Fruit fly (Drosophila melanogaster) whole organism, embryonic: ENCODE measurements around the gene CG32639.

Experiments used
- Adf1 ChIP-seq: fragments of 200-800 bp; sonication (Bioruptor generic); IDR thresholded peaks from 2 replicates; pipeline ENCODE4 v1.3.6; 2022; ENCODE audit warnings: missing biosample characterization, missing genetic modification characterization
- Atf3 ChIP-seq: fragments of 200-800 bp; sonication (Bioruptor generic); optimal IDR thresholded peaks from 3 replicates; lab custom pipeline; 2016; ENCODE audit warnings: missing biosample characterization, missing genetic modification characterization
- CG10147 ChIP-seq: fragments of 200-800 bp; sonication (Bioruptor generic); optimal IDR thresholded peaks from 2 replicates; lab custom pipeline; 2019; ENCODE audit warnings: missing biosample characterization, mild to moderate bottlenecking, missing genetic modification characterization, moderate library complexity
- CG1024 ChIP-seq: fragments of 200-800 bp; sonication (Bioruptor generic); IDR thresholded peaks from 2 replicates; pipeline ENCODE4 v1.3.6; 2022; ENCODE audit warnings: missing biosample characterization, missing genetic modification characterization
- CG10979 ChIP-seq: fragments of 200-800 bp; sonication (Bioruptor generic); optimal IDR thresholded peaks from 2 replicates; lab custom pipeline; 2018; ENCODE audit warnings: missing biosample characterization, mild to moderate bottlenecking, missing genetic modification characterization, moderate library complexity
- CG1233 ChIP-seq: fragments of 200-800 bp; sonication (Bioruptor generic); optimal IDR thresholded peaks from 4 replicates; lab custom pipeline; 2018; ENCODE audit warnings: missing biosample characterization, mild to moderate bottlenecking, missing genetic modification characterization
- CG14710 ChIP-seq: fragments of 200-800 bp; sonication (Bioruptor generic); optimal IDR thresholded peaks from 3 replicates; lab custom pipeline; 2019; ENCODE audit warnings: missing biosample characterization, mild to moderate bottlenecking, missing genetic modification characterization, moderate library complexity
- CG15696 ChIP-seq: fragments of 200-800 bp; sonication (Bioruptor generic); optimal IDR thresholded peaks from 2 replicates; lab custom pipeline; 2019; ENCODE audit warnings: missing biosample characterization, mild to moderate bottlenecking, missing genetic modification characterization, moderate library complexity
- CG16779 ChIP-seq: fragments of 200-800 bp; sonication (Bioruptor generic); IDR thresholded peaks from 2 replicates; pipeline ENCODE4 v1.3.6; 2022; ENCODE audit warnings: missing biosample characterization, missing genetic modification characterization
- CG17359 ChIP-seq: fragments of 200-800 bp; sonication (Bioruptor generic); optimal IDR thresholded peaks from 3 replicates; lab custom pipeline; 2018; ENCODE audit warnings: missing biosample characterization, mild to moderate bottlenecking, missing genetic modification characterization, moderate library complexity
- CG17361 ChIP-seq: fragments of 200-800 bp; sonication (Bioruptor generic); IDR thresholded peaks from 3 replicates; pipeline ENCODE4 v1.3.6; 2022; ENCODE audit warnings: missing biosample characterization, missing genetic modification characterization
- CG17802 ChIP-seq: fragments of 200-800 bp; sonication (Bioruptor generic); optimal IDR thresholded peaks from 2 replicates; lab custom pipeline; 2018; ENCODE audit warnings: missing biosample characterization, mild to moderate bottlenecking, missing genetic modification characterization, moderate library complexity
- CG18011 ChIP-seq: fragments of 200-800 bp; sonication (Bioruptor generic); optimal IDR thresholded peaks from 2 replicates; lab custom pipeline; 2017; ENCODE audit warnings: missing biosample characterization, missing genetic modification characterization, mild to moderate bottlenecking, moderate library complexity, missing genotype
- CG18764 ChIP-seq: fragments of 200-800 bp; sonication (Bioruptor generic); optimal IDR thresholded peaks from 3 replicates; lab custom pipeline; 2016; ENCODE audit warnings: missing biosample characterization, missing genetic modification characterization
- CG2129 ChIP-seq: fragments of 200-800 bp; sonication (Bioruptor generic); IDR thresholded peaks from 2 replicates; pipeline ENCODE4 v1.3.6; 2022; ENCODE audit warnings: missing biosample characterization, missing genetic modification characterization; ENCODE audit not compliant: partially characterized antibody
- CG3281 ChIP-seq: fragments of 200-800 bp; sonication (Bioruptor generic); optimal IDR thresholded peaks from 3 replicates; lab custom pipeline; 2017; ENCODE audit warnings: missing biosample characterization, mild to moderate bottlenecking, missing genetic modification characterization
- CG3847 ChIP-seq: fragments of 200-800 bp; sonication (Bioruptor generic); IDR thresholded peaks from 2 replicates; pipeline ENCODE4 v1.3.6; 2022; ENCODE audit warnings: missing biosample characterization, missing genetic modification characterization
- CG4707 ChIP-seq: fragments of 200-800 bp; sonication (Bioruptor generic); optimal IDR thresholded peaks from 2 replicates; lab custom pipeline; 2018; ENCODE audit warnings: missing biosample characterization, mild to moderate bottlenecking, missing genetic modification characterization, moderate library complexity
- CG4854 ChIP-seq: fragments of 200-800 bp; sonication (Bioruptor generic); optimal IDR thresholded peaks from 2 replicates; lab custom pipeline; 2016; ENCODE audit warnings: missing biosample characterization, missing genetic modification characterization, inconsistent platforms
- CG7839 ChIP-seq: fragments of 200-800 bp; sonication (Bioruptor generic); optimal IDR thresholded peaks from 3 replicates; lab custom pipeline; 2018; ENCODE audit warnings: missing biosample characterization, mild to moderate bottlenecking, missing genetic modification characterization, moderate library complexity
- CG8388 ChIP-seq: fragments of 200-800 bp; sonication (Bioruptor generic); optimal IDR thresholded peaks from 2 replicates; lab custom pipeline; 2019; ENCODE audit warnings: missing biosample characterization, mild to moderate bottlenecking, missing genetic modification characterization, moderate library complexity
- CG9609 ChIP-seq: fragments of 200-800 bp; sonication (Bioruptor generic); optimal IDR thresholded peaks from 3 replicates; lab custom pipeline; 2016; ENCODE audit warnings: missing biosample characterization, missing genetic modification characterization
- CG9727 ChIP-seq: fragments of 200-800 bp; sonication (Bioruptor generic); optimal IDR thresholded peaks from 3 replicates; lab custom pipeline; 2017; ENCODE audit warnings: missing biosample characterization, mild to moderate bottlenecking, missing genetic modification characterization
- CTCF ChIP-seq: fragments of 200-800 bp; sonication (Bioruptor generic); optimal IDR thresholded peaks from 2 replicates; lab custom pipeline; 2017; ENCODE audit warnings: missing biosample characterization, mild to moderate bottlenecking, missing genetic modification characterization, moderate library complexity
- Chrac-16 ChIP-seq: fragments of 200-800 bp; sonication (Bioruptor generic); optimal IDR thresholded peaks from 3 replicates; lab custom pipeline; 2016; ENCODE audit warnings: missing biosample characterization, missing genetic modification characterization
- Dbx ChIP-seq: fragments of 200-800 bp; sonication (Bioruptor generic); IDR thresholded peaks from 3 replicates; pipeline ENCODE4 v1.3.6; 2022; ENCODE audit warnings: missing biosample characterization, missing genetic modification characterization
- Nf-YB ChIP-seq: fragments of 200-800 bp; sonication (Bioruptor generic); optimal IDR thresholded peaks from 3 replicates; lab custom pipeline; 2019; ENCODE audit warnings: missing biosample characterization, mild to moderate bottlenecking, missing genetic modification characterization, moderate library complexity
- Spps ChIP-seq: fragments of 200-800 bp; sonication (Bioruptor generic); optimal IDR thresholded peaks from 2 replicates; lab custom pipeline; 2018; ENCODE audit warnings: missing biosample characterization, mild to moderate bottlenecking, missing genetic modification characterization
- Vsx1 ChIP-seq: fragments of 200-800 bp; sonication (Bioruptor generic); optimal IDR thresholded peaks from 2 replicates; lab custom pipeline; 2017; ENCODE audit warnings: missing biosample characterization, mild to moderate bottlenecking, missing genetic modification characterization, missing genetic modification reagents
- ato ChIP-seq: fragments of 200-800 bp; sonication (Bioruptor generic); IDR thresholded peaks from 2 replicates; pipeline ENCODE4 v1.3.6; 2022; ENCODE audit warnings: missing biosample characterization, missing genetic modification characterization; ENCODE audit not compliant: partially characterized antibody
- bcd ChIP-seq: fragments of 200-800 bp; sonication (Bioruptor generic); optimal IDR thresholded peaks from 2 replicates; lab custom pipeline; 2017; ENCODE audit warnings: missing biosample characterization, mild to moderate bottlenecking, missing genetic modification characterization
- cas ChIP-seq: fragments of 200-800 bp; sonication (Bioruptor generic); IDR thresholded peaks from 2 replicates; pipeline ENCODE4 v1.3.6; 2022; ENCODE audit warnings: missing biosample characterization, missing genetic modification characterization
- cato ChIP-seq: fragments of 200-800 bp; sonication (Bioruptor generic); optimal IDR thresholded peaks from 2 replicates; lab custom pipeline; 2016; ENCODE audit warnings: missing biosample characterization, missing genetic modification characterization, borderline replicate concordance
- chinmo ChIP-seq: fragments of 200-800 bp; sonication (Bioruptor generic); IDR thresholded peaks from 4 replicates; pipeline ENCODE4 v1.3.6; 2022; ENCODE audit warnings: missing biosample characterization, missing genetic modification characterization; ENCODE audit not compliant: partially characterized antibody
- ci ChIP-seq: fragments of 200-800 bp; sonication (Bioruptor generic); IDR thresholded peaks from 3 replicates; pipeline ENCODE4 v1.3.6; 2022; ENCODE audit warnings: missing biosample characterization, missing genetic modification characterization
- croc ChIP-seq: fragments of 200-800 bp; sonication (Bioruptor generic); conservative IDR thresholded peaks from 3 replicates; pipeline ENCODE4 v1.3.6; 2022; ENCODE audit warnings: missing biosample characterization, missing genetic modification characterization
- crol ChIP-seq: fragments of 200-800 bp; sonication (Bioruptor generic); IDR thresholded peaks from 2 replicates; pipeline ENCODE4 v1.3.6; 2022; ENCODE audit warnings: missing biosample characterization, missing genetic modification characterization
- dimm ChIP-seq: fragments of 200-800 bp; sonication (Bioruptor generic); IDR thresholded peaks from 2 replicates; pipeline ENCODE4 v1.3.6; 2022; ENCODE audit warnings: missing biosample characterization, missing genetic modification characterization
- dmrt11E ChIP-seq: fragments of 200-800 bp; sonication (Bioruptor generic); optimal IDR thresholded peaks from 3 replicates; lab custom pipeline; 2018; ENCODE audit warnings: missing biosample characterization, mild to moderate bottlenecking, missing genetic modification characterization, moderate library complexity
- dmrt99B ChIP-seq: fragments of 200-800 bp; sonication (Bioruptor generic); optimal IDR thresholded peaks from 2 replicates; lab custom pipeline; 2018; ENCODE audit warnings: missing biosample characterization, mild to moderate bottlenecking, missing genetic modification characterization, moderate library complexity
- emc ChIP-seq: fragments of 200-800 bp; sonication (Bioruptor generic); optimal IDR thresholded peaks from 2 replicates; lab custom pipeline; 2016; ENCODE audit warnings: missing biosample characterization, missing genetic modification characterization
- gcm ChIP-seq: fragments of 200-800 bp; sonication (Bioruptor generic); optimal IDR thresholded peaks from 2 replicates; lab custom pipeline; 2019; ENCODE audit warnings: missing biosample characterization, mild to moderate bottlenecking, missing genetic modification characterization, moderate library complexity
- ind ChIP-seq: fragments of 200-800 bp; sonication (Bioruptor generic); optimal IDR thresholded peaks from 3 replicates; lab custom pipeline; 2016; ENCODE audit warnings: missing biosample characterization, missing genetic modification characterization
- klu ChIP-seq: fragments of 200-800 bp; sonication (Bioruptor generic); IDR thresholded peaks from 2 replicates; pipeline ENCODE4 v1.3.6; 2022; ENCODE audit warnings: missing biosample characterization, missing genetic modification characterization
- nau ChIP-seq: fragments of 200-800 bp; sonication (Bioruptor generic); optimal IDR thresholded peaks from 3 replicates; lab custom pipeline; 2017; ENCODE audit warnings: missing biosample characterization, mild to moderate bottlenecking, missing genetic modification characterization, missing genetic modification reagents
- run ChIP-seq: fragments of 200-800 bp; sonication (Bioruptor generic); optimal IDR thresholded peaks from 3 replicates; lab custom pipeline; 2018; ENCODE audit warnings: missing biosample characterization, mild to moderate bottlenecking, missing genetic modification characterization
- stwl ChIP-seq: fragments of 200-800 bp; sonication (Bioruptor generic); optimal IDR thresholded peaks from 3 replicates; lab custom pipeline; 2018; ENCODE audit warnings: missing biosample characterization, mild to moderate bottlenecking, missing genetic modification characterization, moderate library complexity
- trem ChIP-seq: fragments of 200-800 bp; optimal IDR thresholded peaks from 3 replicates; lab custom pipeline; 2019; ENCODE audit warnings: missing biosample characterization, mild to moderate bottlenecking, missing genetic modification characterization, moderate library complexity
- twi ChIP-seq: fragments of 200-800 bp; optimal IDR thresholded peaks from 2 replicates; lab custom pipeline; 2019; ENCODE audit warnings: missing biosample characterization, mild to moderate bottlenecking, missing genetic modification characterization, moderate library complexity
- z ChIP-seq: fragments of 200-800 bp; sonication (Bioruptor generic); IDR thresholded peaks from 3 replicates; pipeline ENCODE4 v1.3.6; 2022; ENCODE audit warnings: missing biosample characterization, missing genetic modification characterization

Gene CG32639

DNA sequence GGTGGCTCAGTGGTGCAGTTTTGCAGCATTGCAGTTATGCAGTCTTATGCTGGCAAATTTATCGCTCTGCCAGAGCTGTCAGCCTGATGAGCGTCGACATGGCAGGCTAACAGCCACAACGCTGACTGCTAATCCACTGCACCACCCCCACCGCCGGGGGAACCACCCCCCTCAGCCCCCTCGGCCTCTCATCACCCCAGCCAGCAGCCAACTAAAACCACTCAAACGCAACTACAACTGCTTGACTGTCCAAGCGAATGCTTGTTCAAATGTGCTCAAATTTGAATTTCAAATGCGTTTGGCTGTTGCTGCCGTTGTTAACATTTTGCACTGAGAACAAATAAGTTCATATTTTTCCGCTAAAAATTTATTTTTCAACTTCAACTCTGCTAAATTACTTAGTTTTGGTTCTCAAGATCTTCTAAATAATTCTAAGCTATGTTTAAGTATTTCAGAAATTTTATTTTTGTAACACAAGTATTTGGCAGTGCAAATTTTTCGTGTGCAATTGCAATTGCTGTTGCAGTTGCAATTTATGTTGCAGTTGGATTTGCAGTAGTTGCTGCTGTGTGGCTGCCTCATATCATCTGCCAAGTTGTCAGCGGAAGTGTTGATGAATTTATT, 2.0 kb upstream of the CG32639 start (continued):
- TF ChIP-seq crol: peak; percentile 83
- peak; percentile 16 for TF ChIP-seq CG8388 (GFP tag; lab: Kevin White, UChicago)
- TF ChIP-seq run (tag; lab: Kevin White, UChicago): no peak
- no peak for TF ChIP-seq Vsx1 (GFP tag; lab: Kevin White, UChicago)
- TF ChIP-seq ind (GFP tag; lab: Kevin White, UChicago): no peak
- TF ChIP-seq CG10147 (GFP tag; lab: Kevin White, UChicago): no peak
- TF ChIP-seq CG2129 (GFP tag; lab: Robert Waterston, UW): no peak
- TF ChIP-seq CG17802: no peak
- no peak for TF ChIP-seq CG3281 (GFP tag; lab: Kevin White, UChicago)
- TF ChIP-seq Spps: no peak
- TF ChIP-seq CG16779 (GFP tag; lab: Robert Waterston, UW): no peak
- TF ChIP-seq ci: no peak
- no peak for TF ChIP-seq CG4854 (GFP tag; lab: Kevin White, UChicago)
- TF ChIP-seq Atf3 (GFP tag; lab: Kevin White, UChicago): no peak
- TF ChIP-seq CG14710 (tag; lab: Kevin White, UChicago): no peak
- no peak for TF ChIP-seq trem (tag; lab: Kevin White, UChicago)
- TF ChIP-seq croc (GFP tag; lab: Robert Waterston, UW): no peak
- TF ChIP-seq CG9609: no peak
- TF ChIP-seq CTCF: no peak
- no peak for TF ChIP-seq dimm (GFP tag; lab: Robert Waterston, UW)
- no peak for TF ChIP-seq cas
- TF ChIP-seq CG18011 (GFP tag; lab: Kevin White, UChicago): no peak
- TF ChIP-seq CG17359 (tag; lab: Kevin White, UChicago): peak; percentile 29
- no peak for TF ChIP-seq CG9727
- no peak for TF ChIP-seq CG15696 (tag; lab: Kevin White, UChicago)
- no peak for TF ChIP-seq CG1024 (GFP tag; lab: Robert Waterston, UW)
- TF ChIP-seq CG18764 (GFP tag; lab: Kevin White, UChicago): no peak
- no peak for TF ChIP-seq bcd (GFP tag; lab: Kevin White, UChicago)
- no peak for TF ChIP-seq Chrac-16 (GFP tag; lab: Kevin White, UChicago)
- no peak for TF ChIP-seq Dbx (GFP tag; lab: Robert Waterston, UW)
- TF ChIP-seq CG10979 (tag; lab: Kevin White, UChicago): peak; percentile 33
- no peak for TF ChIP-seq gcm (GFP tag; lab: Kevin White, UChicago)
- peak; percentile 76 for TF ChIP-seq z (GFP tag; lab: Robert Waterston, UW)
- no peak for TF ChIP-seq emc (GFP tag; lab: Kevin White, UChicago)
- no peak for TF ChIP-seq dmrt11E (tag; lab: Kevin White, UChicago)
- TF ChIP-seq twi (tag; lab: Kevin White, UChicago): no peak
- peak; percentile 50 for TF ChIP-seq dmrt99B (tag; lab: Kevin White, UChicago)
- no peak for TF ChIP-seq stwl (tag; lab: Kevin White, UChicago)
- TF ChIP-seq CG4707: no peak
- no peak for TF ChIP-seq CG1233 (GFP tag; lab: Kevin White, UChicago)
- no peak for TF ChIP-seq nau (GFP tag; lab: Kevin White, UChicago)
- TF ChIP-seq chinmo (GFP tag; lab: Robert Waterston, UW): 0 out of 4 replicates have a peak, but pooled peaks have one; percentile 22
- no peak for TF ChIP-seq ato (GFP tag; lab: Robert Waterston, UW)
- TF ChIP-seq cato (GFP tag; lab: Kevin White, UChicago): no peak
- no peak for TF ChIP-seq CG3847 (GFP tag; lab: Robert Waterston, UW)
- 0 out of 3 replicates have a peak, but pooled peaks have one; percentile 18 for TF ChIP-seq CG17361 (GFP tag; lab: Robert Waterston, UW)
- no peak for TF ChIP-seq Nf-YB
- no peak for TF ChIP-seq Adf1
- no peak for TF ChIP-seq klu (GFP tag; lab: Robert Waterston, UW)
- TF ChIP-seq CG7839 (tag; lab: Kevin White, UChicago): peak; percentile 42
